Fruit fly (Drosophila melanogaster) S2 (cell line): Measurements from ENCODE around the gene CG6325.

Source experiments
- CG8478 ChIP-seq: fragments of >200 bp; optimal IDR thresholded peaks from 2 replicates; lab custom pipeline; 2018
- CTCF ChIP-seq, 2 experiments: fragments of >200 bp; optimal IDR thresholded peaks; 2 replicates each; lab custom pipeline; 2018

DNA sequence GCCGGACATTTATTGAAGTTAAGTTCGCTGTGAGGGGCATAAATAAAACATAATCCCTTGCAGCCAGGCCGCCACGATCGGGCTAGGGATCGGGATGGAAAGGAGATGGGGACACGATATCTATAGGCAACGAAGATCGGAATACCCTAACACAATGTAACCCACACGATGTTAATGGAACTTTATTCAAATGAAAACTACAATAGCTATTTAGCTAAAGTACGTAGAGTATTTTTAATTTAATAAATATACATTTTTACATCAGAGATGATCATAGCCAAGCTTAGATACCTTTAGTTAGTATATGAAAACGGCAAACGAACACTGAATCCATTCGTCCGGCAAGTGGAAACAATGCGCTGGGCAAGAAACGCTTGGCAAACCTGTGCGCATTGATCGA, 47.8 kb upstream of the CG6325 start:
- TF ChIP-seq CTCF (optimal IDR thresholded peaks at IDR 0.05; lab: Kevin White, UChicago) (no peak), CG8478 (lab: Kevin White, UChicago) (no peak)
